Worm (Caenorhabditis elegans) whole organism, late embryonic: Measurements from ENCODE around the gene ZK1067.3.
A peak's percentile ranks its signal among the peaks of the same experiment; 100 is the strongest.

ENCODE experiments used
- K09A11.1 ChIP-seq: sonication (generic microtip); optimal IDR thresholded peaks from 2 replicates; lab custom pipeline; 2017; ENCODE audit warnings: antibody characterized with exemption, mild to moderate bottlenecking, missing genetic modification characterization, missing compliant biosample characterization; ENCODE audit not compliant: insufficient read depth
- Y22D7AL.16 ChIP-seq: sonication (generic microtip); optimal IDR thresholded peaks from 2 replicates; lab custom pipeline; 2016; ENCODE audit warnings: missing genetic modification characterization, missing compliant biosample characterization
- ceh-14 ChIP-seq: sonication (generic microtip); optimal IDR thresholded peaks from 2 replicates; lab custom pipeline; 2016; ENCODE audit warnings: missing genotype, missing genetic modification characterization, missing compliant biosample characterization
- ceh-18 ChIP-seq: sonication (generic microtip); optimal IDR thresholded peaks from 2 replicates; lab custom pipeline; 2016; ENCODE audit warnings: missing genetic modification characterization, missing compliant biosample characterization
- ceh-19 ChIP-seq: fragments of 200-800 bp; sonication (Bioruptor generic); optimal IDR thresholded peaks from 2 replicates; lab custom pipeline; 2018; ENCODE audit warnings: mild to moderate bottlenecking, missing genetic modification characterization, missing compliant biosample characterization
- ceh-2 ChIP-seq: sonication (generic microtip); optimal IDR thresholded peaks from 2 replicates; lab custom pipeline; 2016; ENCODE audit warnings: missing genotype, missing genetic modification characterization, missing compliant biosample characterization
- ceh-24 ChIP-seq: sonication (generic microtip); optimal IDR thresholded peaks from 2 replicates; lab custom pipeline; 2016; ENCODE audit warnings: mild to moderate bottlenecking, missing genetic modification characterization, missing compliant biosample characterization
- ceh-31 ChIP-seq: sonication (generic microtip); optimal IDR thresholded peaks from 2 replicates; lab custom pipeline; 2016; ENCODE audit warnings: missing genetic modification characterization, missing compliant biosample characterization
- ceh-34 ChIP-seq: sonication (generic microtip); optimal IDR thresholded peaks from 2 replicates; lab custom pipeline; 2016; ENCODE audit warnings: mild to moderate bottlenecking, missing genetic modification characterization, missing compliant biosample characterization
- ceh-45 ChIP-seq: fragments of 200-800 bp; sonication (Bioruptor generic); IDR thresholded peaks from 2 replicates; pipeline ENCODE4 v1.3.6; 2022; ENCODE audit warnings: missing genetic modification reagents, missing genetic modification characterization, missing compliant biosample characterization
- ceh-6 ChIP-seq: fragments of 200-800 bp; sonication (Bioruptor generic); optimal IDR thresholded peaks from 2 replicates; lab custom pipeline; 2018; ENCODE audit warnings: mild to moderate bottlenecking, missing genetic modification characterization, missing compliant biosample characterization
- che-1 ChIP-seq: sonication (generic microtip); optimal IDR thresholded peaks from 2 replicates; lab custom pipeline; 2016; ENCODE audit warnings: mild to moderate bottlenecking, missing genetic modification characterization, missing compliant biosample characterization
- dmd-4 ChIP-seq: sonication (generic microtip); optimal IDR thresholded peaks from 2 replicates; lab custom pipeline; 2016; ENCODE audit warnings: borderline replicate concordance, missing genetic modification characterization, missing compliant biosample characterization
- dve-1 ChIP-seq: sonication (generic microtip); optimal IDR thresholded peaks from 2 replicates; lab custom pipeline; 2017; ENCODE audit warnings: antibody characterized with exemption, mild to moderate bottlenecking, missing genetic modification characterization, missing compliant biosample characterization
- elt-2 ChIP-seq: sonication (generic microtip); optimal IDR thresholded peaks from 2 replicates; lab custom pipeline; 2016; ENCODE audit warnings: missing genetic modification reagents, missing genetic modification characterization, missing compliant biosample characterization
- elt-4 ChIP-seq: sonication (generic microtip); optimal IDR thresholded peaks from 2 replicates; lab custom pipeline; 2016; ENCODE audit warnings: missing genetic modification characterization, missing compliant biosample characterization
- fax-1 ChIP-seq: sonication (generic microtip); optimal IDR thresholded peaks from 2 replicates; lab custom pipeline; 2016; ENCODE audit warnings: missing genotype, missing genetic modification characterization, missing compliant biosample characterization
- fkh-10 ChIP-seq: fragments of 150-350 bp; optimal IDR thresholded peaks from 2 replicates; lab custom pipeline; 2014; ENCODE audit warnings: missing biosample characterization, missing genetic modification reagents, missing genetic modification characterization
- gmeb-2 ChIP-seq: sonication (generic microtip); optimal IDR thresholded peaks from 2 replicates; lab custom pipeline; 2016; ENCODE audit warnings: missing genetic modification characterization, inconsistent platforms, missing compliant biosample characterization
- hlh-13 ChIP-seq: fragments of 200-800 bp; sonication (Bioruptor generic); optimal IDR thresholded peaks from 2 replicates; lab custom pipeline; 2018; ENCODE audit warnings: mild to moderate bottlenecking, missing genetic modification characterization, missing compliant biosample characterization
- hlh-15 ChIP-seq: sonication (generic microtip); optimal IDR thresholded peaks from 2 replicates; lab custom pipeline; 2016; ENCODE audit warnings: missing genetic modification characterization, missing compliant biosample characterization
- hlh-6 ChIP-seq: sonication (generic microtip); optimal IDR thresholded peaks from 2 replicates; lab custom pipeline; 2016; ENCODE audit warnings: missing genotype, missing genetic modification characterization, missing compliant biosample characterization
- hlh-8 ChIP-seq: sonication (generic microtip); optimal IDR thresholded peaks from 2 replicates; lab custom pipeline; 2016; ENCODE audit warnings: missing genotype, missing genetic modification characterization, missing compliant biosample characterization
- lim-6 ChIP-seq: sonication (generic microtip); optimal IDR thresholded peaks from 2 replicates; lab custom pipeline; 2016; ENCODE audit warnings: missing genetic modification characterization, missing compliant biosample characterization
- madf-2 ChIP-seq: sonication (generic microtip); optimal IDR thresholded peaks from 2 replicates; lab custom pipeline; 2017; ENCODE audit warnings: missing genetic modification characterization, missing compliant biosample characterization
- mec-3 ChIP-seq: sonication (generic microtip); optimal IDR thresholded peaks from 2 replicates; lab custom pipeline; 2016; ENCODE audit warnings: borderline replicate concordance, missing genetic modification characterization, missing compliant biosample characterization
- nfya-1 ChIP-seq: sonication (generic microtip); optimal IDR thresholded peaks from 2 replicates; lab custom pipeline; 2017; ENCODE audit warnings: missing genetic modification characterization, mild to moderate bottlenecking, missing compliant biosample characterization, antibody characterized with exemption, moderate library complexity
- nhr-11 ChIP-seq: fragments of 150-350 bp; optimal IDR thresholded peaks from 2 replicates; lab custom pipeline; 2014; ENCODE audit warnings: missing biosample characterization, missing genetic modification characterization
- nhr-232 ChIP-seq: sonication (generic microtip); optimal IDR thresholded peaks from 2 replicates; lab custom pipeline; 2016; ENCODE audit warnings: missing genetic modification characterization, missing compliant biosample characterization
- odd-2 ChIP-seq: sonication (generic microtip); optimal IDR thresholded peaks from 2 replicates; lab custom pipeline; 2017; ENCODE audit warnings: antibody characterized with exemption, mild to moderate bottlenecking, missing genetic modification characterization, missing compliant biosample characterization
- pag-3 ChIP-seq: sonication (generic microtip); optimal IDR thresholded peaks from 2 replicates; lab custom pipeline; 2016; ENCODE audit warnings: missing compliant biosample characterization, missing genetic modification characterization, borderline replicate concordance
- pha-2 ChIP-seq: sonication (generic microtip); optimal IDR thresholded peaks from 2 replicates; lab custom pipeline; 2017; ENCODE audit warnings: mild to moderate bottlenecking, missing genetic modification characterization, missing compliant biosample characterization
- pha-4 ChIP-seq: fragments of 150-350 bp; optimal IDR thresholded peaks from 2 replicates; lab custom pipeline; 2018; ENCODE audit warnings: missing biosample characterization, missing genetic modification reagents, missing genetic modification characterization
- pros-1 ChIP-seq: fragments of 150-350 bp; optimal IDR thresholded peaks from 2 replicates; lab custom pipeline; 2014; ENCODE audit warnings: missing biosample characterization, missing genetic modification reagents, missing genetic modification characterization
- ref-2 ChIP-seq: sonication (generic microtip); optimal IDR thresholded peaks from 2 replicates; lab custom pipeline; 2016; ENCODE audit warnings: missing genetic modification characterization, missing compliant biosample characterization
- rnt-1 ChIP-seq: sonication (generic microtip); optimal IDR thresholded peaks from 2 replicates; lab custom pipeline; 2016; ENCODE audit warnings: missing genetic modification characterization, missing compliant biosample characterization
- sox-2 ChIP-seq: fragments of 200-800 bp; sonication (Bioruptor generic); IDR thresholded peaks from 2 replicates; pipeline ENCODE4 v1.3.6; 2022; ENCODE audit warnings: missing genetic modification reagents, missing genetic modification characterization, missing compliant biosample characterization
- ttx-3 ChIP-seq: sonication (generic microtip); optimal IDR thresholded peaks from 2 replicates; lab custom pipeline; 2016; ENCODE audit warnings: missing genetic modification reagents, missing genetic modification characterization, missing compliant biosample characterization
- unc-55 ChIP-seq: sonication (generic microtip); optimal IDR thresholded peaks from 2 replicates; lab custom pipeline; 2017; ENCODE audit warnings: missing biosample characterization, missing genetic modification reagents, missing genetic modification characterization
- unc-86 ChIP-seq: sonication (generic microtip); optimal IDR thresholded peaks from 2 replicates; lab custom pipeline; 2016; ENCODE audit warnings: missing genetic modification characterization, missing compliant biosample characterization
- ztf-16 ChIP-seq: sonication (generic microtip); optimal IDR thresholded peaks from 2 replicates; lab custom pipeline; 2017; ENCODE audit warnings: missing genetic modification characterization, missing compliant biosample characterization

ZK1067.3 gene

DNA sequence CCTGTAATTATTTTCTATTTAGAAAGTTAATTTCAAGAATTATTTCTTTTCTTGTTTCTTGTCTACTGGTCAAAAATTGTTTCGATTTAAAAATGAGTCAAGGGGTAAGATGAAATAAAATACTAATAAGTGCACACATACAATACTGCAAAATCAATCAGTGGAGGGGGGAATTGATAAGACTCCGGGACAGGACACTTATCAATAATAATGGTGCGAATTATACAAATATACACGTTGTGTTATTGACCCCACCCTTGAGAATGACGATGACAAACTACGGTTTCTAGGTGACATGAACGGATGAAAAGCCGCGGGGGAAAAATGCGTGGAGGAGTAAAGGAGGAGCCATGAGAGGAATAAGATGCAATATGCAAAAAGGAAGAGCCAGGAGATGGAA, 41.9 kb upstream of the ZK1067.3 start:
- TF ChIP-seq elt-2 = peak; percentile 62
- no peak for TF ChIP-seq dve-1 (tag; lab: Kevin White, UChicago)
- TF ChIP-seq sox-2 (GFP tag; lab: Robert Waterston, UW) = no peak
- TF ChIP-seq ref-2 (tag; lab: Kevin White, UChicago) = no peak
- TF ChIP-seq pag-3 = no peak
- TF ChIP-seq, all 69 proteins: peak for 1

DNA sequence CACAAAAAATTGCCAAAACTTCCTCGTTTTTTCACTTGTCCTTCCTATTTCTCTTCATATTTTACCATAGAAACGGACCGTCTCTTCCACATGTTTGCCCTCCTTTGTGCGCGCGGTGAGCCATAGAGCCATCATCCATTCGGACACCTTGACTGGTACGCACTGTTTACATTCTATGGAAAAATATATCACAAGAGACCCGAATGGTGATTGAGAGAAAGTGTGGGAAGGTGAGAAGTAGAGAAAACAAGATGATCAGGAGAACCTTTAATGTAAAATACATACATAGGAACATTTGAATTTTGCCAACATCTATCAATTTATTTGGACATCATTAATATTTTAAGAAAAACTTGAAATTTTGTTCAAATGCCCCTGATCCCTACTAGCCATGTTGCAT, 37.2 kb upstream of the ZK1067.3 start:
- no peak for TF ChIP-seq gmeb-2 (tag; lab: Kevin White, UChicago)
- TF ChIP-seq ceh-34 = no peak
- no peak for TF ChIP-seq rnt-1 (tag; lab: Kevin White, UChicago)
- TF ChIP-seq madf-2 (tag; lab: Kevin White, UChicago) = no peak
- no peak for TF ChIP-seq ceh-2 (tag; lab: Kevin White, UChicago)
- no peak for TF ChIP-seq lim-6 (tag; lab: Kevin White, UChicago)
- TF ChIP-seq pha-4 (tag; lab: Kevin White, UChicago) = no peak
- no peak for TF ChIP-seq fax-1 (tag; lab: Kevin White, UChicago)
- TF ChIP-seq ztf-16 (tag; lab: Kevin White, UChicago) = no peak
- TF ChIP-seq elt-4 = no peak
- TF ChIP-seq ttx-3 (tag; lab: Kevin White, UChicago) = no peak
- no peak for TF ChIP-seq unc-55 (GFP tag; lab: Kevin White, UChicago)
- no peak for TF ChIP-seq K09A11.1 (tag; lab: Kevin White, UChicago)
- TF ChIP-seq ceh-19 (GFP tag; lab: Kevin White, UChicago) = no peak
- no peak for TF ChIP-seq ceh-18
- no peak for TF ChIP-seq dmd-4 (tag; lab: Kevin White, UChicago)

DNA sequence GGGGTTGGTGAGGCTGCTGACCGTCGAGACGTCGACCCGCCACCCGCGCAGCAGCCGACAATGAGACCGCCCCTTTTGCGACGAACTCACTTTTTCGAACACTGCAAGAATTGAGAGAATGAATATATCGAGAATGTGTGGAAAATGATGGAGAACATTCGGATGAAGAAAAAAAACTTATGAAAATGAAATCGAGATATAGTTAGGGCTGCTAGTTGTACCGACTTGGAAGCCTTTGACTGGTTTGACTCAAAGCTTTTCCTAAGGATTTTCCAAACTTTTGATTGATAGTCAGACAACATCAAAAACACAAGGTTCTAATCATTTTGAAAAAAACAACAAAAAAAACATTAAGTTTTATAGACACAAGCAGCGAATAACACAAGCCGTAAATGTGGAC, 34.7 kb upstream of the ZK1067.3 start, which contains the start of gene sym-2:
Gene sym-2 (minus strand): TSS at position 101 of the 400 bp plus-strand sequence.
- TF ChIP-seq pha-2 (no peak), ceh-45 (no peak), lim-6 (tag; lab: Kevin White, UChicago) (no peak), nhr-11 (tag; lab: Kevin White, UChicago) (no peak), pag-3 (no peak), ceh-14 (no peak), ceh-19 (GFP tag; lab: Kevin White, UChicago) (no peak), mec-3 (no peak), elt-2 (no peak), Y22D7AL.16 (no peak), pros-1 (no peak), ceh-6 (no peak), elt-4 (no peak), ceh-24 (tag; lab: Kevin White, UChicago) (no peak), odd-2 (tag; lab: Kevin White, UChicago) (no peak)

DNA sequence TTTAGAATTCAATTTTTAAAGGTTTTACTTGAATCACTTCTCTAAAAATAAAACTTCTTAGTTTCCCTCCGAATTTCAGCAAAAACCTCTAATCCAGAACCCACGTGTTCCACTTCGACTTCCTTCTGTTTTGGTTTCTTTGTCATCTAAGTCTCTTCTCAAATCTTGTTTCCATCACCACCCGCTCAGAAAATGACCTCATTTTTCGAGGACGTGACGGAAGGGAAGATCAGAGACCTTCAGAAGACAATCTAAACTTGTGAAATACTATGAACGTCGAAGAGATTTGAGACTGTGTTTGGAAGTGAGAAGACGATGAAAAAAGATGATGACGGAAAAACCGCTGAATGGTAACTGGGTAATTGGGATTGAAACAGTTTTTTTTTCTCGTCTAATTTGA, 33.4 kb upstream of the ZK1067.3 start:
- TF ChIP-seq odd-2 (tag; lab: Kevin White, UChicago) = no peak
- TF ChIP-seq unc-86 (tag; lab: Kevin White, UChicago) = no peak
- no peak for TF ChIP-seq hlh-8 (tag; lab: Kevin White, UChicago)
- no peak for TF ChIP-seq ceh-6
- TF ChIP-seq pros-1 = no peak
- TF ChIP-seq, all 69 proteins: peak for 0

DNA sequence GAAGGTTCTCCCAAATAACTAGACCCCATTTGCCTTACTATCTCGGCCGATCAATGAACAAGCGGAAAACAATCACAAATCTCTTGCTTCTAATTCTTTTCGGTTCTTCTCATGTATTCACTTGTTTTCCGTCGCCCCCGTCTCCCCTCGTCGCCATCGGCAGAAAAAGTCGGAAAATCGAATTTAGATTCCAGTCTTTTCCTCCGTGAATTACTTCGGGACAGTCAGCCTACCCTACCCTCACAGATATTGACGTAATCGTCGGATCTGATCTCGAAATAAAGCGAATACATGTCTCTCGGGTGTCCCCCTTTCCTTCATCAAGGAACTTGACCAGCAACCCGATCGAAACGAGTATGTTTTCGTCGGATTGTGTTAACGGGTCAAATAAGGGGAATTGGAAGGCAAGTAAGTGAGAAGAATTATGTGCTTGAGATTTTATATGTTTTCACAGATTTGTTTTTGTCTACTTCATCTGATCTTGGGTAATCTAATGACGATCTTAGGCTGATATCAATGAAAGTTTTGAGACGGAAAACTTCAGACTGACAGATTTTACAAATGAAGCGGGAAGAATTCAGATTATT, 32.5 kb upstream of the ZK1067.3 start:
- no peak for TF ChIP-seq hlh-6 (tag; lab: Kevin White, UChicago)
- no peak for TF ChIP-seq odd-2 (tag; lab: Kevin White, UChicago)
- TF ChIP-seq pha-2 = no peak
- no peak for TF ChIP-seq hlh-13 (GFP tag; lab: Kevin White, UChicago)
- TF ChIP-seq K09A11.1 (tag; lab: Kevin White, UChicago) = no peak
- TF ChIP-seq ceh-18 = no peak
- TF ChIP-seq ceh-2 (tag; lab: Kevin White, UChicago) = no peak
- TF ChIP-seq dve-1 (tag; lab: Kevin White, UChicago) = no peak
- TF ChIP-seq elt-2 = no peak
- TF ChIP-seq ceh-6 = no peak
- no peak for TF ChIP-seq nhr-232
- no peak for TF ChIP-seq fkh-10 (GFP tag; lab: Kevin White, UChicago)
- TF ChIP-seq hlh-15 (tag; lab: Kevin White, UChicago) = no peak
- no peak for TF ChIP-seq dmd-4 (tag; lab: Kevin White, UChicago)
- TF ChIP-seq unc-86 (tag; lab: Kevin White, UChicago) = no peak
- no peak for TF ChIP-seq nhr-11 (tag; lab: Kevin White, UChicago)
- TF ChIP-seq che-1 (tag; lab: Kevin White, UChicago) = no peak
- no peak for TF ChIP-seq ceh-31
- no peak for TF ChIP-seq nfya-1
